Worm (Caenorhabditis elegans) whole organism, young adult: ENCODE measurements around the gene idpb-4.

Source experiments
- B0019.2 ChIP-seq: fragments of 200-800 bp; sonication (Bioruptor generic); conservative IDR thresholded peaks from 2 replicates; pipeline ENCODE4 v1.3.6; 2022; ENCODE audit warnings: missing genetic modification reagents, missing genetic modification characterization, missing compliant biosample characterization
- B0035.1 ChIP-seq: sonication (generic microtip); optimal IDR thresholded peaks from 2 replicates; lab custom pipeline; 2016; ENCODE audit warnings: missing genetic modification characterization, mild to moderate bottlenecking, missing compliant biosample characterization, missing genotype, missing genetic modification reagents
- B0261.1 ChIP-seq: sonication (generic microtip); optimal IDR thresholded peaks from 2 replicates; lab custom pipeline; 2016; ENCODE audit warnings: mild to moderate bottlenecking, missing genetic modification characterization, moderate library complexity, missing compliant biosample characterization
- F10E7.11 ChIP-seq: sonication (generic microtip); optimal IDR thresholded peaks from 2 replicates; lab custom pipeline; 2017; ENCODE audit warnings: mild to moderate bottlenecking, missing genetic modification characterization, moderate library complexity, missing compliant biosample characterization
- F57A8.1 ChIP-seq: fragments of 200-800 bp; sonication (Bioruptor generic); optimal IDR thresholded peaks from 2 replicates; lab custom pipeline; 2018; ENCODE audit warnings: mild to moderate bottlenecking, missing genetic modification characterization, moderate library complexity, missing compliant biosample characterization
- F57C9.4 ChIP-seq: sonication (generic microtip); optimal IDR thresholded peaks from 2 replicates; lab custom pipeline; 2017; ENCODE audit warnings: mild to moderate bottlenecking, missing genetic modification characterization, missing compliant biosample characterization
- K12H6.12 ChIP-seq: fragments of 200-800 bp; sonication (Bioruptor generic); optimal IDR thresholded peaks from 2 replicates; lab custom pipeline; 2018; ENCODE audit warnings: mild to moderate bottlenecking, missing genetic modification characterization, missing compliant biosample characterization
- Y53F4B.3 ChIP-seq: fragments of 200-800 bp; sonication (Bioruptor generic); IDR thresholded peaks from 2 replicates; pipeline ENCODE4 v1.3.6; 2022; ENCODE audit warnings: missing genetic modification reagents, missing genetic modification characterization, missing compliant biosample characterization
- ZK185.1 ChIP-seq: sonication (generic microtip); optimal IDR thresholded peaks from 2 replicates; lab custom pipeline; 2016; ENCODE audit warnings: mild to moderate bottlenecking, missing genetic modification characterization, missing compliant biosample characterization; ENCODE audit not compliant: poor library complexity, severe bottlenecking
- ama-1 ChIP-seq, 3 experiments: fragments of 150-350 bp in 1 of 3; sonication (generic microtip) in 2 of 3; optimal IDR thresholded peaks; 2 replicates each; lab custom pipeline; 2014 to 2018; ENCODE audit warnings: missing biosample characterization in 2 of 3, missing genetic modification characterization in 2 of 3, missing genetic modification reagents in 2 of 3
- aptf-2 ChIP-seq: fragments of 200-800 bp; sonication (Bioruptor generic); conservative IDR thresholded peaks from 2 replicates; pipeline ENCODE4 v1.3.6; 2022; ENCODE audit warnings: missing genetic modification reagents, missing genetic modification characterization, missing compliant biosample characterization
- atf-7 ChIP-seq: sonication (generic microtip); optimal IDR thresholded peaks from 2 replicates; lab custom pipeline; 2017; ENCODE audit warnings: mild to moderate bottlenecking, missing genetic modification characterization, missing compliant biosample characterization
- attf-5 ChIP-seq: fragments of 200-800 bp; sonication (Bioruptor generic); optimal IDR thresholded peaks from 2 replicates; lab custom pipeline; 2018; ENCODE audit warnings: mild to moderate bottlenecking, missing genetic modification characterization, missing compliant biosample characterization
- attf-6 ChIP-seq: fragments of 200-800 bp; sonication (Bioruptor generic); IDR thresholded peaks from 2 replicates; pipeline ENCODE4 v1.3.6; 2022; ENCODE audit warnings: missing genetic modification reagents, missing genetic modification characterization, missing compliant biosample characterization
- ccch-3 ChIP-seq: fragments of 200-800 bp; sonication (Bioruptor generic); optimal IDR thresholded peaks from 2 replicates; lab custom pipeline; 2018; ENCODE audit warnings: mild to moderate bottlenecking, missing genetic modification characterization, missing compliant biosample characterization
- cebp-1 ChIP-seq, 2 experiments: fragments of 200-800 bp in 1 of 2; sonication (Bioruptor generic) in 1 of 2; sonication (generic microtip) in 1 of 2; IDR thresholded peaks in 1 of 2; optimal IDR thresholded peaks in 1 of 2; 2 replicates each; pipeline versions ENCODE4 v1.3.6 to Lab custom; 2017 to 2022; ENCODE audit warnings: missing compliant biosample characterization in 2 of 2, missing genetic modification characterization in 2 of 2, mild to moderate bottlenecking in 1 of 2, missing genetic modification reagents in 1 of 2, moderate library complexity in 1 of 2
- ceh-79 ChIP-seq: sonication (generic microtip); optimal IDR thresholded peaks from 2 replicates; lab custom pipeline; 2017; ENCODE audit warnings: mild to moderate bottlenecking, missing genetic modification characterization, missing compliant biosample characterization
- ceh-91 ChIP-seq: fragments of 200-800 bp; sonication (Bioruptor generic); IDR thresholded peaks from 2 replicates; pipeline ENCODE4 v1.3.6; 2022; ENCODE audit warnings: missing genetic modification reagents, missing genetic modification characterization, missing compliant biosample characterization
- egl-18 ChIP-seq: fragments of 200-800 bp; sonication (Bioruptor generic); IDR thresholded peaks from 2 replicates; pipeline ENCODE4 v1.3.6; 2022; ENCODE audit warnings: missing genetic modification reagents, missing genetic modification characterization, missing compliant biosample characterization
- him-1 ChIP-seq: sonication (generic microtip); optimal IDR thresholded peaks from 2 replicates; lab custom pipeline; 2016; ENCODE audit warnings: missing genotype, missing genetic modification reagents, missing genetic modification characterization, missing compliant biosample characterization
- hmg-1.2 ChIP-seq: fragments of 200-800 bp; sonication (Bioruptor generic); IDR thresholded peaks from 2 replicates; pipeline ENCODE4 v1.3.6; 2022; ENCODE audit warnings: missing genetic modification reagents, missing genetic modification characterization, missing compliant biosample characterization
- lag-1 ChIP-seq: fragments of 200-800 bp; sonication (Bioruptor generic); IDR thresholded peaks from 2 replicates; pipeline ENCODE4 v1.3.6; 2022; ENCODE audit warnings: missing genetic modification reagents, missing genetic modification characterization, missing compliant biosample characterization
- lin-35 ChIP-seq, 3 experiments: fragments of 150-350 bp in 2 of 3; sonication (generic microtip) in 1 of 3; optimal IDR thresholded peaks; 2 replicates each; lab custom pipeline; 2014 to 2018; ENCODE audit warnings: missing biosample characterization in 3 of 3, missing genetic modification characterization in 3 of 3, missing genetic modification reagents in 3 of 3
- lin-40 ChIP-seq: sonication (generic microtip); optimal IDR thresholded peaks from 2 replicates; lab custom pipeline; 2016; ENCODE audit warnings: missing genetic modification characterization, mild to moderate bottlenecking, missing compliant biosample characterization, missing genotype, missing genetic modification reagents
- madf-6 ChIP-seq: fragments of 200-800 bp; sonication (Bioruptor generic); IDR thresholded peaks from 2 replicates; pipeline ENCODE4 v1.3.6; 2022; ENCODE audit warnings: missing genetic modification reagents, missing genetic modification characterization, missing compliant biosample characterization
- mcd-1 ChIP-seq: fragments of 200-800 bp; sonication (Bioruptor generic); IDR thresholded peaks from 2 replicates; pipeline ENCODE4 v1.3.6; 2022; ENCODE audit warnings: missing genetic modification reagents, missing genetic modification characterization, missing compliant biosample characterization
- mes-4 ChIP-seq: sonication (generic microtip); optimal IDR thresholded peaks from 2 replicates; lab custom pipeline; 2016; ENCODE audit warnings: missing genotype, missing genetic modification characterization, missing compliant biosample characterization
- nfyb-1 ChIP-seq: fragments of 200-800 bp; sonication (Bioruptor generic); IDR thresholded peaks from 2 replicates; pipeline ENCODE4 v1.3.6; 2022; ENCODE audit warnings: missing genetic modification reagents, missing genetic modification characterization, missing compliant biosample characterization
- nhr-179 ChIP-seq: sonication (generic microtip); optimal IDR thresholded peaks from 2 replicates; lab custom pipeline; 2016; ENCODE audit warnings: mild to moderate bottlenecking, missing genetic modification characterization, missing compliant biosample characterization
- nhr-80 ChIP-seq: sonication (generic microtip); optimal IDR thresholded peaks from 2 replicates; lab custom pipeline; 2016; ENCODE audit warnings: missing genetic modification characterization, missing compliant biosample characterization
- repo-1 ChIP-seq: sonication (generic microtip); optimal IDR thresholded peaks from 2 replicates; lab custom pipeline; 2017; ENCODE audit warnings: mild to moderate bottlenecking, missing genetic modification characterization, missing compliant biosample characterization
- snpc-1.1 ChIP-seq: sonication (generic microtip); optimal IDR thresholded peaks from 2 replicates; lab custom pipeline; 2017; ENCODE audit warnings: missing genetic modification characterization, mild to moderate bottlenecking, missing compliant biosample characterization, antibody characterized with exemption, moderate library complexity, missing genotype, missing genetic modification reagents; ENCODE audit not compliant: insufficient read depth
- snpc-1.3 ChIP-seq: sonication (generic microtip); optimal IDR thresholded peaks from 2 replicates; lab custom pipeline; 2017; ENCODE audit warnings: missing genetic modification characterization, mild to moderate bottlenecking, missing compliant biosample characterization, antibody characterized with exemption, moderate library complexity, missing genotype, missing genetic modification reagents; ENCODE audit not compliant: insufficient read depth
- snpc-4 ChIP-seq, 5 experiments: fragments of 150-350 bp in 1 of 5; sonication (generic microtip) in 4 of 5; optimal IDR thresholded peaks; 2 replicates each; lab custom pipeline; 2014 to 2018; ENCODE audit warnings: missing genetic modification characterization in 5 of 5, missing biosample characterization in 3 of 5, antibody characterized with exemption in 2 of 5, mild to moderate bottlenecking in 2 of 5, missing compliant biosample characterization in 2 of 5, missing genotype in 2 of 5, moderate library complexity in 2 of 5, missing genetic modification reagents in 1 of 5
- tbp1 ChIP-seq: fragments of 200-800 bp; sonication (Bioruptor generic); optimal IDR thresholded peaks from 2 replicates; lab custom pipeline; 2018; ENCODE audit warnings: mild to moderate bottlenecking, missing genetic modification characterization, missing compliant biosample characterization
- unc-62 ChIP-seq: fragments of 150-350 bp; optimal IDR thresholded peaks from 2 replicates; lab custom pipeline; 2014; ENCODE audit warnings: missing biosample characterization, missing genetic modification reagents, missing genetic modification characterization
- zim-3 ChIP-seq: sonication (generic microtip); optimal IDR thresholded peaks from 2 replicates; lab custom pipeline; 2017; ENCODE audit warnings: mild to moderate bottlenecking, missing genetic modification characterization, moderate library complexity, missing compliant biosample characterization
- ztf-22 ChIP-seq: fragments of 200-800 bp; sonication (Bioruptor generic); optimal IDR thresholded peaks from 2 replicates; lab custom pipeline; 2018; ENCODE audit warnings: mild to moderate bottlenecking, missing genetic modification characterization, moderate library complexity, missing compliant biosample characterization
- ztf-28 ChIP-seq: fragments of 200-800 bp; sonication (Bioruptor generic); IDR thresholded peaks from 2 replicates; pipeline ENCODE4 v1.3.6; 2022; ENCODE audit warnings: missing genetic modification reagents, missing genetic modification characterization, missing compliant biosample characterization

idpb-4 gene

DNA sequence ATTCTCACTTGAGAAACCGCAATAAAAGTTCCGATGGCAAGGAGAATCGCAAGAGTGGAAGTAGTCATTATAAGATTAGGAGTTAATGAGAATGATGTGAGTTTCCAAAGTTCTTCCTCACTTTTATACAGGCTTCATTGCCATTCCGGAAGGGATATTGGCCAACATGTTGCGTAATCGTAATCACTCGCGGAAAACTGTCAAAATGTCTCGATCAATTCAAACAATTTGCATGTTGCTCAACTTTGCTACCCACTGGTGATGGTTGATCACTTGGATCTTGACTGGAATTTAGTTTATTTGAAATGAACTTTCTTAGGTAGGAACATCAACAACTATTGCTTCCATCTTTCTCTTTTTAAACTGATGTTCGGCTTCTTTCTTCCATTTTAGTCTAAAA is at the start of gene idpb-4:
TSS of gene idpb-4 (minus strand) at position 101 of the 400 bp plus-strand sequence.
- TF ChIP-seq hmg-1.2 (GFP tag; lab: Robert Waterston, UW) (no peak), ztf-22 (no peak), ccch-3 (GFP tag; lab: Kevin White, UChicago) (no peak), him-1 (tag; lab: Kevin White, UChicago) (no peak)

DNA sequence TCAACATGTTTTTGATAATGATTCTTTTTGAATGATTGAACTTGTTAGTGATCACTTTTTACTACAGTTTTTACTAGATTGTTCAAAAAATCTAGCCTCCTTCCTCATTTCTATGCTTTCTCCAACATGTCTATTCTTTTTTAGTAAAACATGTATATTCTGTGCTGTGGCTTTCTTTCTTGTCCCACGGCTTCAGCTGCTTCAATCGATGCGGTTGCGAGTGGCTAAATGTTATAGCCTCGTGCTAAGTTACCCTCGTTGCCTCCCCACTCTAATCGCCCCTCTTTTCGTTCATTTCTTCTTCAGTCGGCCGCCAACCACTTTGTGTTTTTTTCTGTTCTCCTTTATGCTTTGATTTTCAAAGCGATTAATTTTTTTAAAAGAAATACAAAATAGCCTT is 48.5 kb upstream of the idpb-4 start:
- TF ChIP-seq ZK185.1 (tag; lab: Kevin White, UChicago) (peak; percentile 22), hmg-1.2 (GFP tag; lab: Robert Waterston, UW) (0 out of 2 replicates have a peak, but pooled peaks have one; percentile 6), F10E7.11 (tag; lab: Kevin White, UChicago) (no peak), tbp1 (GFP tag; lab: Kevin White, UChicago) (no peak), lin-35 (GFP tag; optimal IDR thresholded peaks at IDR 0.05; lab: Kevin White, UChicago) (peak in 1 of 3 experiments; percentile 58), cebp-1 (GFP tag; IDR thresholded peaks at IDR 0.05; lab: Robert Waterston, UW) (no peak), cebp-1 (tag; optimal IDR thresholded peaks at IDR 0.05; lab: Kevin White, UChicago) (peak; percentile 21), K12H6.12 (tag; lab: Kevin White, UChicago) (peak; percentile 26), nfyb-1 (peak; percentile 45; the same call in 1 of the 2 replicates), repo-1 (peak; percentile 24), ama-1 (optimal IDR thresholded peaks at IDR 0.05; lab: Kevin White, UChicago) (no peak), ama-1 (GFP tag; optimal IDR thresholded peaks at IDR 0.05; lab: Kevin White, UChicago) (peak in 1 of 2 experiments; percentile 33), snpc-4 (GFP tag; optimal IDR thresholded peaks at IDR 0.05; lab: Kevin White, UChicago) (no peak), snpc-4 (tag; optimal IDR thresholded peaks at IDR 0.05; lab: Kevin White, UChicago) (peak in 1 of 4 experiments; percentile 27)

DNA sequence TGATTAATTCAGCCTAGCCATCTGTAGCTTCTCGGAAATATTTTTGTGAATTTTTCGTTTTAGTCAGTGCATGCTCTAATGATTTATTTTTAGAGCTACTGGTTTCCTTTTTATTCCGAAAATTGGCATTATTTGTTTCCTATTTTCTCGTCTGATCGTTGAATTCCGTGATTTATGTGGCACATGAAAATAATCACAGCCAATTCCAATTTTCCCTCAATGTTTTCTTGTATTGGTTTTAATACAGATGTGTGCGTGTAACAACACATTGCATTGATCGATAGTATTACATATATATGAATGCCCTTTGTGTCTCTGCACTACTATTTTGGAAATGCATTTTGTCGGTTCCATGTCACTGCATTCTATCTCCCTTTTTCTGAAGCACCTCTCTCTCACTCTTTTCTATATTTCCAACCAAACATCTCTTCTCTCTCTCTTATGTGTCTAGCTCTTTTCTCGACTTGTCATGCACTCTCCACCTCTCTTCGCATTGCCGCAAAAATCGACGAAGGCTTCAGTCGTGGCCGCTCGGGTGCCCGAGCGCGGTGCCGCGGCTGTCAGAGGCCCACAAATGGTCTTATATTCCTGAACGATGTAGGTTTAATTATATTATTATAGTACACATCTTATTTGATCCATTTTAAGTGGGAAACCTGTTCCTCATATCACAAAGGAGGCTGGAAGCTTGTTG is 47.0 kb upstream of the idpb-4 start:
- TF ChIP-seq attf-6 (GFP tag; lab: Robert Waterston, UW) (no peak), nhr-80 (tag; lab: Kevin White, UChicago) (peak; percentile 21), aptf-2 (GFP tag; lab: Robert Waterston, UW) (no peak), nhr-179 (no peak), cebp-1 (GFP tag; IDR thresholded peaks at IDR 0.05; lab: Robert Waterston, UW) (no peak), cebp-1 (tag; optimal IDR thresholded peaks at IDR 0.05; lab: Kevin White, UChicago) (peak; percentile 50), snpc-4 (GFP tag; optimal IDR thresholded peaks at IDR 0.05; lab: Kevin White, UChicago) (no peak), snpc-4 (tag; optimal IDR thresholded peaks at IDR 0.05; lab: Kevin White, UChicago) (peak in 2 of 4 experiments; percentile 3 to 18), F57A8.1 (no peak), B0035.1 (tag; lab: Kevin White, UChicago) (no peak), lag-1 (no peak), B0019.2 (GFP tag; lab: Robert Waterston, UW) (no peak), mes-4 (tag; lab: Kevin White, UChicago) (no peak), madf-6 (no peak), ztf-28 (GFP tag; lab: Robert Waterston, UW) (no peak), K12H6.12 (tag; lab: Kevin White, UChicago) (peak; percentile 11), ama-1 (optimal IDR thresholded peaks at IDR 0.05; lab: Kevin White, UChicago) (peak; percentile 81), ama-1 (GFP tag; optimal IDR thresholded peaks at IDR 0.05; lab: Kevin White, UChicago) (no peak), lin-40 (peak; percentile 7), B0261.1 (tag; lab: Kevin White, UChicago) (no peak), ceh-91 (GFP tag; lab: Robert Waterston, UW) (no peak), snpc-1.3 (tag; lab: Kevin White, UChicago) (no peak), unc-62 (no peak), atf-7 (tag; lab: Kevin White, UChicago) (peak; percentile 12), snpc-1.1 (tag; lab: Kevin White, UChicago) (no peak), egl-18 (no peak), ceh-79 (tag; lab: Kevin White, UChicago) (no peak), mcd-1 (GFP tag; lab: Robert Waterston, UW) (peak; percentile 34; the same call in 1 of the 2 replicates), F57C9.4 (no peak), him-1 (tag; lab: Kevin White, UChicago) (no peak), zim-3 (tag; lab: Kevin White, UChicago) (no peak), hmg-1.2 (GFP tag; lab: Robert Waterston, UW) (peak; percentile 4; the same call in 1 of the 2 replicates), nfyb-1 (peak; percentile 61; the same call in 1 of the 2 replicates), attf-5 (GFP tag; lab: Kevin White, UChicago) (peak; percentile 27), Y53F4B.3 (GFP tag; lab: Robert Waterston, UW) (no peak)
